Worm (Caenorhabditis elegans) whole organism, L2 larva: ENCODE measurements around the gene F11E6.8.

ENCODE experiments used
- aly-2 ChIP-seq: fragments of 150-350 bp; optimal IDR thresholded peaks from 2 replicates; lab custom pipeline; 2014; ENCODE audit warnings: missing biosample characterization, missing genetic modification characterization
- ama-1 ChIP-seq: fragments of 150-350 bp; optimal IDR thresholded peaks from 2 replicates; lab custom pipeline; 2018; ENCODE audit warnings: inconsistent platforms
- egl-27 ChIP-seq: sonication (generic microtip); optimal IDR thresholded peaks from 3 replicates; lab custom pipeline; 2017; ENCODE audit warnings: missing biosample characterization, missing genetic modification reagents, missing genetic modification characterization
- elt-1 ChIP-seq: fragments of 150-350 bp; optimal IDR thresholded peaks from 2 replicates; lab custom pipeline; 2014; ENCODE audit warnings: missing biosample characterization, missing genetic modification characterization
- gmeb-1 ChIP-seq: fragments of 150-350 bp; optimal IDR thresholded peaks from 2 replicates; lab custom pipeline; 2014; ENCODE audit warnings: missing biosample characterization, missing genetic modification characterization
- lin-13 ChIP-seq: fragments of 150-350 bp; optimal IDR thresholded peaks from 2 replicates; lab custom pipeline; 2014; ENCODE audit warnings: missing biosample characterization, missing genetic modification reagents, missing genetic modification characterization
- lin-39 ChIP-seq: fragments of 150-350 bp; optimal IDR thresholded peaks from 2 replicates; lab custom pipeline; 2014; ENCODE audit warnings: missing biosample characterization, missing genetic modification reagents, missing genetic modification characterization
- mdl-1 ChIP-seq, 2 experiments: fragments of 150-350 bp in 1 of 2; sonication (generic microtip) in 1 of 2; optimal IDR thresholded peaks; 2 replicates each; lab custom pipeline; 2017; ENCODE audit warnings: missing biosample characterization in 2 of 2, missing genetic modification characterization in 2 of 2
- nhr-12 ChIP-seq: fragments of 150-350 bp; optimal IDR thresholded peaks from 2 replicates; lab custom pipeline; 2014; ENCODE audit warnings: missing biosample characterization, missing genetic modification characterization
- nhr-23 ChIP-seq: fragments of 150-350 bp; optimal IDR thresholded peaks from 2 replicates; lab custom pipeline; 2014; ENCODE audit warnings: missing biosample characterization, missing genetic modification reagents, missing genetic modification characterization
- nhr-237 ChIP-seq: fragments of 150-350 bp; optimal IDR thresholded peaks from 2 replicates; lab custom pipeline; 2014; ENCODE audit warnings: missing biosample characterization, missing genetic modification characterization
- nhr-25 ChIP-seq: fragments of 150-350 bp; sonication (generic microtip); optimal IDR thresholded peaks from 3 replicates; lab custom pipeline; 2014; ENCODE audit warnings: missing biosample characterization, missing genetic modification characterization
- snpc-4 ChIP-seq: fragments of 150-350 bp; optimal IDR thresholded peaks from 2 replicates; lab custom pipeline; 2014; ENCODE audit warnings: missing biosample characterization, missing genetic modification characterization
- unc-62 ChIP-seq: fragments of 150-350 bp; optimal IDR thresholded peaks from 2 replicates; lab custom pipeline; 2014; ENCODE audit warnings: missing biosample characterization, missing genetic modification reagents, missing genetic modification characterization

ce11 chrIV:17467325-17467724, 17.0 kb upstream of the F11E6.8 start, which contains the start of gene elo-2:
- TF ChIP-seq lin-13 (GFP tag; lab: Kevin White, UChicago) (no peak), nhr-12 (no peak), nhr-23 (tag; lab: Kevin White, UChicago) (no peak), unc-62 (no peak), elt-1 (no peak), nhr-25 (tag; lab: Kevin White, UChicago) (no peak), aly-2 (tag; lab: Kevin White, UChicago) (no peak), snpc-4 (no peak), mdl-1 (tag; optimal IDR thresholded peaks at IDR 0.05; lab: Kevin White, UChicago) (no peak), nhr-237 (tag; lab: Kevin White, UChicago) (no peak), ama-1 (lab: Kevin White, UChicago) (no peak), gmeb-1 (peak; percentile 40), lin-39 (tag; lab: Kevin White, UChicago) (no peak), egl-27 (tag; lab: Kevin White, UChicago) (no peak)
